Worm (Caenorhabditis elegans) whole organism, L4 larva: ENCODE results near the gene nep-5.
"Not testable (repeated sequence)": the region's sequence is repeated elsewhere in the genome, so short reads cannot be mapped to it uniquely, and the experiment has no call there.

Experiments
- D1046.2 ChIP-seq: fragments of 200-800 bp; sonication (Bioruptor generic); IDR thresholded peaks from 2 replicates; pipeline ENCODE4 v1.3.6; 2022; ENCODE audit warnings: missing genetic modification characterization, missing compliant biosample characterization
- F44E2.7 ChIP-seq: fragments of 200-800 bp; sonication (Bioruptor generic); IDR thresholded peaks from 2 replicates; pipeline ENCODE4 v2.1.2; 2022; ENCODE audit warnings: missing genetic modification characterization, missing compliant biosample characterization
- R02D3.7 ChIP-seq: fragments of 150-350 bp; sonication (generic microtip); optimal IDR thresholded peaks from 3 replicates; lab custom pipeline; 2014; ENCODE audit warnings: missing biosample characterization, missing genetic modification characterization
- T20F7.1 ChIP-seq: fragments of 200-800 bp; sonication (Bioruptor generic); optimal IDR thresholded peaks from 2 replicates; lab custom pipeline; 2018; ENCODE audit warnings: mild to moderate bottlenecking, missing genetic modification characterization, missing compliant biosample characterization
- T26A8.4 ChIP-seq: fragments of 200-800 bp; sonication (Bioruptor generic); IDR thresholded peaks from 2 replicates; pipeline ENCODE4 v1.3.6; 2022; ENCODE audit warnings: missing genetic modification characterization, missing compliant biosample characterization
- Y105C5A.15 ChIP-seq: fragments of 200-800 bp; sonication (Bioruptor generic); IDR thresholded peaks from 2 replicates; pipeline ENCODE4 v1.3.6; 2022; ENCODE audit warnings: missing genetic modification characterization, missing compliant biosample characterization
- Y48G9A.11 ChIP-seq: fragments of 200-800 bp; sonication (Bioruptor generic); IDR thresholded peaks from 2 replicates; pipeline ENCODE4 v1.3.6; 2022; ENCODE audit warnings: missing genetic modification reagents, missing genetic modification characterization, missing compliant biosample characterization
- Y5F2A.4 ChIP-seq: fragments of 200-800 bp; sonication (Bioruptor generic); optimal IDR thresholded peaks from 2 replicates; lab custom pipeline; 2018; ENCODE audit warnings: mild to moderate bottlenecking, missing genetic modification characterization, missing compliant biosample characterization
- ama-1 ChIP-seq: fragments of 150-350 bp; optimal IDR thresholded peaks from 2 replicates; lab custom pipeline; 2014; ENCODE audit warnings: inconsistent platforms, mixed read lengths
- arid-1 ChIP-seq: fragments of 200-800 bp; sonication (Bioruptor generic); conservative IDR thresholded peaks from 2 replicates; pipeline ENCODE4 v1.3.6; 2022; ENCODE audit warnings: missing genetic modification reagents, missing genetic modification characterization, missing compliant biosample characterization
- attf-4 ChIP-seq: sonication (generic microtip); optimal IDR thresholded peaks from 3 replicates; lab custom pipeline; 2017; ENCODE audit warnings: missing biosample characterization, missing genetic modification characterization
- ceh-82 ChIP-seq: sonication (generic microtip); optimal IDR thresholded peaks from 2 replicates; lab custom pipeline; 2017; ENCODE audit warnings: missing biosample characterization, missing genetic modification characterization
- dmd-6 ChIP-seq: fragments of 200-800 bp; sonication (Bioruptor generic); IDR thresholded peaks from 2 replicates; pipeline ENCODE4 v1.3.6; 2022; ENCODE audit warnings: missing genetic modification reagents, missing genetic modification characterization, missing compliant biosample characterization
- dmd-9 ChIP-seq: fragments of 200-800 bp; sonication (Bioruptor generic); IDR thresholded peaks from 2 replicates; pipeline ENCODE4 v1.3.6; 2022; ENCODE audit warnings: missing genetic modification reagents, missing genetic modification characterization, missing compliant biosample characterization
- dpl-1 ChIP-seq: fragments of 150-350 bp; optimal IDR thresholded peaks from 2 replicates; lab custom pipeline; 2014; ENCODE audit warnings: missing biosample characterization, missing genetic modification reagents, missing genetic modification characterization
- duxl-1 ChIP-seq: sonication (generic microtip); optimal IDR thresholded peaks from 2 replicates; lab custom pipeline; 2016; ENCODE audit warnings: mild to moderate bottlenecking, missing genetic modification characterization, moderate library complexity, missing compliant biosample characterization; ENCODE audit not compliant: poor library complexity
- fos-1 ChIP-seq: fragments of 150-350 bp; optimal IDR thresholded peaks from 2 replicates; lab custom pipeline; 2014; ENCODE audit warnings: missing biosample characterization, missing genetic modification characterization
- gei-8 ChIP-seq: fragments of 200-800 bp; sonication (Bioruptor generic); optimal IDR thresholded peaks from 2 replicates; lab custom pipeline; 2018; ENCODE audit warnings: mild to moderate bottlenecking, missing genetic modification characterization, missing compliant biosample characterization
- hlh-11 ChIP-seq: fragments of 200-800 bp; sonication (Bioruptor generic); optimal IDR thresholded peaks from 2 replicates; lab custom pipeline; 2018; ENCODE audit warnings: mild to moderate bottlenecking, missing genetic modification characterization, missing compliant biosample characterization
- hlh-30 ChIP-seq: sonication (generic microtip); optimal IDR thresholded peaks from 2 replicates; lab custom pipeline; 2017; ENCODE audit warnings: antibody characterized with exemption, mild to moderate bottlenecking, missing genetic modification characterization, missing compliant biosample characterization; ENCODE audit not compliant: insufficient read depth
- jun-1 ChIP-seq: fragments of 150-350 bp; optimal IDR thresholded peaks from 2 replicates; lab custom pipeline; 2014; ENCODE audit warnings: missing biosample characterization, missing genetic modification reagents, missing genetic modification characterization
- mdl-1 ChIP-seq, 2 experiments: fragments of 150-350 bp in 1 of 2; sonication (generic microtip) in 1 of 2; optimal IDR thresholded peaks; 2 replicates each; lab custom pipeline; 2014 to 2017; ENCODE audit warnings: missing biosample characterization in 2 of 2, missing genetic modification characterization in 2 of 2
- mdt-29 ChIP-seq: fragments of 200-800 bp; sonication (Bioruptor generic); IDR thresholded peaks from 2 replicates; pipeline ENCODE4 v1.3.6; 2022; ENCODE audit warnings: missing genetic modification reagents, missing genetic modification characterization, missing compliant biosample characterization
- mep-1 ChIP-seq: fragments of 150-350 bp; sonication (generic microtip); optimal IDR thresholded peaks from 3 replicates; lab custom pipeline; 2014; ENCODE audit warnings: missing biosample characterization, missing genetic modification characterization
- mxl-2 ChIP-seq: fragments of 200-800 bp; sonication (Bioruptor generic); conservative IDR thresholded peaks from 2 replicates; pipeline ENCODE4 v1.3.6; 2022; ENCODE audit warnings: missing genetic modification reagents, missing genetic modification characterization, missing compliant biosample characterization
- nhr-10 ChIP-seq: fragments of 150-350 bp; optimal IDR thresholded peaks from 2 replicates; lab custom pipeline; 2014; ENCODE audit warnings: missing biosample characterization, missing genetic modification characterization
- nhr-102 ChIP-seq: sonication (generic microtip); optimal IDR thresholded peaks from 2 replicates; lab custom pipeline; 2016; ENCODE audit warnings: mild to moderate bottlenecking, missing genetic modification characterization, moderate library complexity, missing compliant biosample characterization
- nhr-11 ChIP-seq: fragments of 150-350 bp; optimal IDR thresholded peaks from 2 replicates; lab custom pipeline; 2014; ENCODE audit warnings: missing biosample characterization, missing genetic modification characterization
- nhr-41 ChIP-seq: fragments of 200-800 bp; sonication (Bioruptor generic); IDR thresholded peaks from 2 replicates; pipeline ENCODE4 v1.3.6; 2022; ENCODE audit warnings: missing genetic modification reagents, missing genetic modification characterization, missing compliant biosample characterization
- pqm-1 ChIP-seq: sonication (generic microtip); optimal IDR thresholded peaks from 2 replicates; lab custom pipeline; 2017; ENCODE audit warnings: missing biosample characterization, missing genetic modification characterization
- spr-1 ChIP-seq: sonication (generic microtip); optimal IDR thresholded peaks from 2 replicates; lab custom pipeline; 2016; ENCODE audit warnings: mild to moderate bottlenecking, missing genetic modification characterization, missing compliant biosample characterization
- spr-3 ChIP-seq: fragments of 200-800 bp; sonication (Bioruptor generic); optimal IDR thresholded peaks from 2 replicates; lab custom pipeline; 2018; ENCODE audit warnings: mild to moderate bottlenecking, missing genetic modification characterization, missing compliant biosample characterization
- tag-97 ChIP-seq: fragments of 200-800 bp; sonication (Bioruptor generic); IDR thresholded peaks from 2 replicates; pipeline ENCODE4 v1.3.6; 2022; ENCODE audit warnings: missing genetic modification characterization, missing compliant biosample characterization
- unc-130 ChIP-seq: sonication (generic microtip); optimal IDR thresholded peaks from 2 replicates; lab custom pipeline; 2016; ENCODE audit warnings: missing genetic modification reagents, missing genetic modification characterization, missing compliant biosample characterization
- unc-62 ChIP-seq, 3 experiments: fragments of 150-350 bp in 1 of 3; sonication (generic microtip); optimal IDR thresholded peaks in 2 of 3; peaks in 1 of 3; 1 replicate in 1 of 3; 2 replicates in 2 of 3; lab custom pipeline; 2014 to 2017; ENCODE audit warnings: missing biosample characterization in 3 of 3, missing genetic modification characterization in 3 of 3, missing genetic modification reagents in 3 of 3, missing genotype in 1 of 3
- vab-7 ChIP-seq: fragments of 200-800 bp; sonication (Bioruptor generic); IDR thresholded peaks from 2 replicates; pipeline ENCODE4 v1.3.6; 2022; ENCODE audit warnings: missing genetic modification reagents, missing genetic modification characterization, missing compliant biosample characterization
- zfp-2 ChIP-seq: sonication (generic microtip); optimal IDR thresholded peaks from 2 replicates; lab custom pipeline; 2016; ENCODE audit warnings: mild to moderate bottlenecking, missing genetic modification characterization, missing compliant biosample characterization
- zfp-3 ChIP-seq: fragments of 200-800 bp; sonication (Bioruptor generic); conservative IDR thresholded peaks from 2 replicates; pipeline ENCODE4 v1.3.6; 2022; ENCODE audit warnings: missing genetic modification reagents, missing genetic modification characterization, missing compliant biosample characterization
- zip-11 ChIP-seq: fragments of 200-800 bp; sonication (Bioruptor generic); IDR thresholded peaks from 2 replicates; pipeline ENCODE4 v1.3.6; 2022; ENCODE audit warnings: missing genetic modification characterization, missing compliant biosample characterization
- ztf-11 ChIP-seq: fragments of 150-350 bp; optimal IDR thresholded peaks from 2 replicates; lab custom pipeline; 2014; ENCODE audit warnings: missing biosample characterization, missing genetic modification characterization

nep-5 gene

DNA sequence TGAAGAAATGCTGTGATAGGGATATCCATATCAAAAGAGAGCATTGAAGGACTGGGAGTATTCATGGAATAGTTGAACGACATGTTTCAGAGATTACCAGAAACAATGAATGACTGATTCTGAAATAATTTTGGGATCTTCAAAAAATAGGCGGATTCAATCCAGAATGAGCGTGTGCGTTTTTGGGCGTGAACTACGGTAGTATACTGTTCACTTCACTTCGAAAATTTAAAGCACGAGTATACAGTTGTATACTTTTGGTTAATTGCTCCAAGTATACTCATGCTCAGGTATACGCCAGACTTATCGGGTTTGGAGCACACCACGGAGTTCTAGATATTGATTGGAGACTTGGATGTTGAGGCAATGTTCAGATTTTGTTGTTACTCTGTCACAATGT lies 37.4 kb downstream of the nep-5 start, which contains the start of gene tbx-35:
TSS of gene tbx-35 (minus strand) at position 101 of the 400 bp plus-strand sequence.
- no peak for TF ChIP-seq Y48G9A.11
- TF ChIP-seq F44E2.7 (GFP tag; lab: Robert Waterston, UW), result no peak
- TF ChIP-seq jun-1 (tag; lab: Kevin White, UChicago), result no peak
- TF ChIP-seq D1046.2 (GFP tag; lab: Robert Waterston, UW), result no peak
- no peak for TF ChIP-seq mep-1 (tag; lab: Kevin White, UChicago)
- no peak for TF ChIP-seq mdt-29 (GFP tag; lab: Robert Waterston, UW)
- TF ChIP-seq nhr-10, result no peak
- TF ChIP-seq ceh-82 (tag; lab: Kevin White, UChicago), result no peak

DNA sequence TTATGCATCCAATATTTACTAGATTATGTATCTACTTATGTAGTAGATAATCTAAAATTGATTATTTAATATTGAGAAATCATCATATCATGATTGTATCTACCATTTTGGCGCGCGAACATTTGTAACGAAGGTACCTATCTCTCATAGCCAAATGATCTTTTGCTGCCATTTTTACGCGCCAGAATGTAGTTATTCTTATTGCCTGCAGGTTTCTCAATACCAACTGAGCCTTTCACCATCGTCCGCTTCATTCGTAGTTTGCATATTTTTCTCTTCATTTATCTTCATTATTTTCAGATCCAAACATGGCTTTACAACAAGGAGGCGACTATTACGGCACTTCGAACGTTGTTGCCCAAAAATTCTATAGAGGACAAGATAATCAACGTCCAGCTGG lies 39.9 kb downstream of the nep-5 start, which contains the start of gene ZK177.1:
TSS of gene ZK177.1 (plus strand) at position 301 of the 400 bp plus-strand sequence.
- TF ChIP-seq dpl-1 (GFP tag; lab: Kevin White, UChicago) (no peak), ztf-11 (tag; lab: Kevin White, UChicago) (no peak), spr-1 (no peak), zfp-3 (GFP tag; lab: Robert Waterston, UW) (no peak), mxl-2 (GFP tag; lab: Robert Waterston, UW) (no peak), nhr-11 (tag; lab: Kevin White, UChicago) (no peak), gei-8 (GFP tag; lab: Kevin White, UChicago) (no peak), R02D3.7 (tag; lab: Kevin White, UChicago) (no peak), ama-1 (lab: Kevin White, UChicago) (no peak), mdl-1 (tag; optimal IDR thresholded peaks at IDR 0.05; lab: Kevin White, UChicago) (no peak), T26A8.4 (no peak), zfp-2 (no peak), Y5F2A.4 (GFP tag; lab: Kevin White, UChicago) (no peak)

DNA sequence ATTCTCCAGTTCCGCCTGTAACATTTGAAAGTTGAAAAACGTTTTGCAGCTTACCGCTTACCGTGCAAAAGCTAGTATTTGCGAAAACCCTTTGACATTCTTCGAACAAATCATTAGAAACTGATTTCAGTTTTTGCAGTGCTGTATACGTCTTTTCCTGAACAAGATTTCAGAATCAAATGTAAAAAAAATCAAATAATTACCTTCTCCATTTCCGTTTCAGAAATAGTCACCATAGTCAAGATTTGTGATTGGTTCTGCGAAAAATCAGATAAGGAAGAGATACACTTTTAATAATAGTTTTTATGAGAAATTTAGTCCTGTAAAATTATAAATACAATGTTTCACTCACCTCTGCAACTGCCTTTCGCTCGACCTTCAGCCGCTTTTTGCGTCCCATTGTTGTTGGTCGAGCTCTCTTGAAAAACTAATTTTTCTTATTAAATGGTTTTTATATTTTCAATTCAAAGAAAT lies 43.9 kb downstream of the nep-5 start, which contains the start of gene C17C3.9:
TSS of gene C17C3.9 (minus strand) at position 424 of the 474 bp plus-strand sequence.
- peak in 1 of 2 experiments; percentile 91 for TF ChIP-seq unc-62 (GFP tag; optimal IDR thresholded peaks at IDR 0.05 in 1 of 2; lab: Kevin White, UChicago)
- TF ChIP-seq unc-62 (tag; optimal IDR thresholded peaks at IDR 0.05; lab: Kevin White, UChicago), result no peak
- TF ChIP-seq unc-130 (GFP tag; lab: Kevin White, UChicago), result no peak

DNA sequence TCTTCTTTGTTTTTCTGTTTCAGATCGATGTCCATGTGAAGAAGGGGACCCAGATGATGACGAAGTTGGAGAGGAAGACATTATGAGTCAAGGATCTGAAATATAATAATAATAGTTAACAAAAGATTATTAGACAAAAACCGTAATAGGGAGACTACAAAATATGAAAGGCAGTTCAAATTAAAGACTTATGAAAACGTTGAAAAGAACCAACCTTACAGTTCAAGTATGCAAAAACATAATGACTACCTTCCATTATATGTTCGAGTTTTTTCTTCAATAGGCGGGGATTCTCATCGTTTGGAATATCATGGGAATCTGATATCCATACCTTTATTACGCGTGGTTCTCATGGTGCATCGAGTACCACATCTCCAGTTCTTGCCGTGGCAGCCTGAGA lies 45.7 kb downstream of the nep-5 start, which contains the start of gene hlh-26:
TSS of gene hlh-26 (minus strand) at position 101 of the 400 bp plus-strand sequence.
- TF ChIP-seq arid-1 (GFP tag; lab: Robert Waterston, UW) (no peak), zfp-3 (GFP tag; lab: Robert Waterston, UW) (no peak), duxl-1 (tag; lab: Kevin White, UChicago) (no peak), spr-3 (GFP tag; lab: Kevin White, UChicago) (no peak), tag-97 (GFP tag; lab: Robert Waterston, UW) (no peak), nhr-41 (GFP tag; lab: Robert Waterston, UW) (no peak), mdl-1 (tag; optimal IDR thresholded peaks at IDR 0.05; lab: Kevin White, UChicago) (no peak), attf-4 (no peak)

DNA sequence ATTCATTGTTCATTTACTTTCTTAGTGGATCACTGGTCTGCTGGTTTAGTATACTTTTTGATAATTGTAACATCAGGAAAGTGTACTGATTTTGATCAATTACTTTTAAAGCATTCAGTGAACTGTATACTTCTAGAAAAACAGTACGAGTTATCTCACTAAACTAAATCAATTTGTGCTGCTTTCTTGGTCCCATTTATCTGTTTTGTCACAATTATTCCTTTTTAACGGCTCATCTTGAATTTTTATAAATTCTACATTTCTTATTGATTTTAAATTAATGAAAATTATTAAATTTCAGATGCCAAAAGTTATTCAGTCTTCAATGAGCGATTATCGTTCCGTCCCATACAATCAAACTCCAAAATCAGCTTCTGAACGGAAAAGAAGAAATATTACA lies 47.0 kb downstream of the nep-5 start, which contains the start of gene hlh-25:
TSS of gene hlh-25 (plus strand) at position 301 of the 400 bp plus-strand sequence.
- TF ChIP-seq zip-11; arid-1 (GFP tag; lab: Robert Waterston, UW); hlh-11 (tag; lab: Kevin White, UChicago): not testable (repeated sequence)

DNA sequence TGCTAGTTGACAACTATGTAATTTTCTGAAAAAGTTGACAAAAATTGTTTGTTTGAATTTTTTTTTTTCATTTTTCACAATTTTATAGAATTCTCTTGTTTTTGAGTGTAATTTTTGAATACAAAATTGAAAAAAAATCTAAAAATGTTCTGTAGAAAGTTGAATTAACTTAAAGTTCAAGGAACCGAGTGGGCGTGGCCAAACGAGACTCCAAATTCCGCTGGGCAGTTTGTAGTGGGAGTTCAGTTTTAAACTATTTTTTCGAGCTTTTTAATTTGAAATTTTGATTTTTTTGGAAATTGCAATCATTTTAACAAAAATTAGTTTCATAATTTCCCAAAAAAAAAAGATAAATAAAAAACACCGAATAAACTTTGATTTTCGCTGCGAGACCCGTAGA lies 49.1 kb downstream of the nep-5 start:
- TF ChIP-seq dmd-9 (no peak), pqm-1 (tag; lab: Kevin White, UChicago) (no peak), nhr-102 (no peak), Y105C5A.15 (GFP tag; lab: Robert Waterston, UW) (no peak), hlh-30 (no peak), F44E2.7 (GFP tag; lab: Robert Waterston, UW) (no peak), gei-8 (GFP tag; lab: Kevin White, UChicago) (no peak), Y5F2A.4 (GFP tag; lab: Kevin White, UChicago) (no peak), vab-7 (no peak), fos-1 (tag; lab: Kevin White, UChicago) (no peak), dmd-6 (GFP tag; lab: Robert Waterston, UW) (no peak), mdt-29 (GFP tag; lab: Robert Waterston, UW) (no peak), T20F7.1 (GFP tag; lab: Kevin White, UChicago) (peak; percentile 61), spr-1 (peak; percentile 65), ceh-82 (tag; lab: Kevin White, UChicago) (no peak)
